Fruit fly (Drosophila melanogaster) whole organism: ENCODE results near the gene msk.

Experiments
- CG8478 ChIP-seq: fragments of >200 bp; optimal IDR thresholded peaks from 2 replicates; lab custom pipeline; 2018; ENCODE audit warnings: inconsistent platforms
- Dll ChIP-seq: fragments of >200 bp; optimal IDR thresholded peaks from 2 replicates; lab custom pipeline; 2017
- EcR ChIP-seq, 2 experiments: fragments of >200 bp; optimal IDR thresholded peaks; 2 replicates each; lab custom pipeline; 2017; ENCODE audit warnings: missing biosample characterization in 2 of 2, missing genetic modification characterization in 2 of 2, missing genetic modification reagents in 2 of 2
- pan ChIP-seq: fragments of >200 bp; optimal IDR thresholded peaks from 2 replicates; lab custom pipeline; 2017
- psq ChIP-seq: fragments of >200 bp; optimal IDR thresholded peaks from 2 replicates; lab custom pipeline; 2017
- usp ChIP-seq: fragments of >200 bp; optimal IDR thresholded peaks from 2 replicates; lab custom pipeline; 2017; ENCODE audit warnings: missing biosample characterization, missing genetic modification characterization, mixed read lengths

Gene msk

dm6 chr3L:8077207-8077606, 38.8 kb upstream of the msk start:
- TF ChIP-seq Dll (lab: Kevin White, UChicago) (no peak), EcR (GFP tag; optimal IDR thresholded peaks at IDR 0.05; lab: Kevin White, UChicago) (no peak), CG8478 (lab: Kevin White, UChicago) (no peak), psq (lab: Kevin White, UChicago) (no peak), usp (no peak), pan (lab: Kevin White, UChicago) (no peak)

DNA sequence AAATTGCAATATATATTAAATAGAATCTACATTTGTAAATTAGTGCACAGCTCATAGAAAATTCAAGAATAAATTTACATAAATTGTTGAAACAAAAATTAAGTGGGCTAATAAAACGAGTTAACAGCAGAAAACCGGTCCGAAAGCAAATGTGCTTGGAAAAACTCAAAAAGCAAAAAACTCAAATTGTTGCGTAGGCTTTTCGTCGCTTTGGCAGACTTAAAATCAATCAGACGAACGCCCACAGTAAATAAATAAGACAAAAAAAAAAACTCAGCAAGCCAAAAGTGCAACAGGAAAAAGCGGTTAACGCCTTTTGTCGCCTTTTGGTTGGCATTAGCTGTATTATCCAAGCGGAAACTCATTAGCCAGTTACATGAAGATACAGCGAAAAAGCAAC, 38.0 kb upstream of the msk start:
- no peak for TF ChIP-seq psq (lab: Kevin White, UChicago)
- TF ChIP-seq EcR (GFP tag; optimal IDR thresholded peaks at IDR 0.05; lab: Kevin White, UChicago), result no peak

DNA sequence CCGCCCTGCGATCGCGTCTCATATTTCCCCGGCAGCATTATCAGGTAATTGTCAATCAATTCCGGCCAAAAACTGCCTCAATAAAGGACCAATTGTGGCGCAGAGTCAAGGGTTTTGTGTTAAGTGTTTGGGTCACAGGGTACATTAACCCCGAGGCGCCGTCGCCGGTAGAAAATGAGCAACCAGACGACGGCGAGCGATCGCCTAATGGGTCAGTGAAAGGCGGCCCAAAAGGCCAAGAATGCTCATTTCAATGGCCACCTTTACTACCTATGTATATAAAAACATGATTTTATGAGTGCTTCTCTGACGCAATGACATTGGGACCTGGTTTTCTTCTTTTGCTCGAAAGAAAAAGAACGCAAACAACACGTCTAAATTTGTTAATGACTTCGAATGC, 36.4 kb upstream of the msk start:
- no peak for TF ChIP-seq psq (lab: Kevin White, UChicago)
- no peak for TF ChIP-seq pan (lab: Kevin White, UChicago)
- TF ChIP-seq CG8478 (lab: Kevin White, UChicago), result no peak
- TF ChIP-seq Dll (lab: Kevin White, UChicago), result no peak
- no peak for TF ChIP-seq usp
- no peak for TF ChIP-seq EcR (GFP tag; optimal IDR thresholded peaks at IDR 0.05; lab: Kevin White, UChicago)

DNA sequence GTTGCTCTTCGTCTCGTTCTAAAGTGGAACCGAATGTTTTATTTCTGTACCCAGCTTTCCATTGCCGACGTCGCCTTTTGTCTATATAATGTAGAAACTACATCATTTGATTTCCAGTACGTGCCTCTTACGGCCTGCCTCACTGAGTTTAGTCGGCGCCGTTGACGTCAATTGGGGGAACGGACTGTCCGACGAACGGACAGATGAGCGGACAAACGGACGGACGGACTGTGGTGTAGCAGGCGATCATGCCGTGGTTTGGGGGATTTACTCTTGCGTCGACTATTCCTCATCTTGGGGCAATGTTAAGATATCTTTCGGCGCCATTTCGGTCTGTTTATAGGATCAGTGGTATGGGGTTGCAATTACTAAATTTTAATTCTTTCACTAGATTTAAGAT, 35.2 kb upstream of the msk start:
- TF ChIP-seq psq (lab: Kevin White, UChicago) (no peak), usp (no peak), pan (lab: Kevin White, UChicago) (no peak), CG8478 (lab: Kevin White, UChicago) (no peak), Dll (lab: Kevin White, UChicago) (no peak), EcR (GFP tag; optimal IDR thresholded peaks at IDR 0.05; lab: Kevin White, UChicago) (no peak)

dm6 chr3L:8081822-8082221, 34.2 kb upstream of the msk start:
- TF ChIP-seq CG8478 (lab: Kevin White, UChicago), result no peak
- no peak for TF ChIP-seq EcR (GFP tag; optimal IDR thresholded peaks at IDR 0.05; lab: Kevin White, UChicago)
- TF ChIP-seq Dll (lab: Kevin White, UChicago), result no peak
- no peak for TF ChIP-seq psq (lab: Kevin White, UChicago)
- no peak for TF ChIP-seq pan (lab: Kevin White, UChicago)
- no peak for TF ChIP-seq usp

DNA sequence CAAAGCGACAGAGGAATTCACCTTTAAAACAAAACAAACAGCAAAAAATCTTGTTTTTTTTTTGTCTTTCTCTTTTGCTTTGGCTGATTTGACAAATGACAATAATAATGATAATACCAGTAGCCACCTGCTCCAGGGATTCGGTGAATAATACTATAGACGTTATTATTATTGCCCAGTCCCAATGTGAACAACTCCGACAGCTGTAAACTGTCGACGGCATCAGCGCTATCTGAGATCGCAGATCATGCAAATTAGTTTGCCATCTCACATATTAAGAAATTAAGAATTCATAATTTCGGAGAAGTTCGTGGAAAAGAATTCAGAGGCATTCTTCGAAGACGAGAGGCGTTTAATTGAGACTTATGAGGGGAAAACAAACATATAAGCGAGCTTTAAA, 29.8 kb upstream of the msk start:
- TF ChIP-seq Dll (lab: Kevin White, UChicago), result no peak

DNA sequence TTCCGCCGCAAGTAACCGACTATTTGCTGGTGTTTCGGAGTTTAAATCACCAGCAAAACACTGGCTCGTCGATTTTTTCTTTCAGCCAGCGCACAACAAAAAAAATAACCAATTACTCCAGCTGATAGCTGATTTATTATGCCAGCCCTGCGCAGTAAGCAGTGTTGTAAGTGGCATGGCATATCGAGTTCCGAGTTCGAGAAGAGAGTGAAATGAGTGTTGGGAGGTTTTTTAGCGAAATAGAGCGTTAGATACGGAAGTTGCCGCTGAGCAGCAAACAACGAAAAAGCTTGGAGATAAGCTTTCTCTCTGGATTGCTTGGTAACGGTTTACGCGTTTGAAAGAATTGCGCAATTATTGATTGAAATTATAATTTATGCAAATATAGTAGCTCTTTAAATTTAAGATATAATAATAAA, 24.3 kb upstream of the msk start, which contains the start of gene CG7565:
Gene CG7565 (minus strand): TSS at position 137 of the 419 bp plus-strand sequence.
- TF ChIP-seq CG8478 (lab: Kevin White, UChicago) (no peak), EcR (GFP tag; optimal IDR thresholded peaks at IDR 0.05; lab: Kevin White, UChicago) (no peak), usp (no peak), psq (lab: Kevin White, UChicago) (no peak), Dll (lab: Kevin White, UChicago) (no peak), pan (lab: Kevin White, UChicago) (no peak)

DNA sequence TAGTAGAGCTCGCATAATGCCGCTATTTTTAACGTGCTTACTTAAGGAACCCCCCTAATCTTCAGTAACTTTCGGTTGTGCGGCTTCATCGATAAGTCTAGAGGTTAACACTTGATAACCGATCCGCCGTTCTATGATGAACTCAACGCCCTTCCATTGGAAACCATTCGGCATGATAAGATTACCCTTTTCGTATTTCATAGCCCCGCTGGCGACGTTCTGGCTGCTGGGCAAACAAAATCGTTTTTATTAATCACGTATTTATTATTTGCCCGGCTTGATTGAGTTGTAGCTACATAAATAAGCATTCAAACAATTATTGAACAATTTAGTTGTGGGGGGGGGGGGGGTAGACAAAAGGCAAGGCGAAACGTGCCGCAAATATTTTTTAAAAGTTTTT, 22.4 kb upstream of the msk start:
- TF ChIP-seq EcR (GFP tag; optimal IDR thresholded peaks at IDR 0.05; lab: Kevin White, UChicago) (no peak), usp (no peak), CG8478 (lab: Kevin White, UChicago) (no peak), psq (lab: Kevin White, UChicago) (no peak), Dll (lab: Kevin White, UChicago) (no peak), pan (lab: Kevin White, UChicago) (no peak)

- TF ChIP-seq CG8478 (lab: Kevin White, UChicago), result no peak
- TF ChIP-seq Dll (lab: Kevin White, UChicago), result no peak
- no peak for TF ChIP-seq usp
Measured at dm6 chr3L:8094652-8095129, 21.3 kb upstream of the msk start.

dm6 chr3L:8096106-8096558, 19.8 kb upstream of the msk start:
- TF ChIP-seq Dll (lab: Kevin White, UChicago) (no peak), psq (lab: Kevin White, UChicago) (no peak), pan (lab: Kevin White, UChicago) (no peak), CG8478 (lab: Kevin White, UChicago) (no peak), EcR (GFP tag; optimal IDR thresholded peaks at IDR 0.05; lab: Kevin White, UChicago) (no peak)

dm6 chr3L:8097101-8097500, 18.9 kb upstream of the msk start:
- TF ChIP-seq usp (no peak), CG8478 (lab: Kevin White, UChicago) (no peak), EcR (GFP tag; optimal IDR thresholded peaks at IDR 0.05; lab: Kevin White, UChicago) (no peak), pan (lab: Kevin White, UChicago) (no peak), Dll (lab: Kevin White, UChicago) (no peak), psq (lab: Kevin White, UChicago) (no peak)

DNA sequence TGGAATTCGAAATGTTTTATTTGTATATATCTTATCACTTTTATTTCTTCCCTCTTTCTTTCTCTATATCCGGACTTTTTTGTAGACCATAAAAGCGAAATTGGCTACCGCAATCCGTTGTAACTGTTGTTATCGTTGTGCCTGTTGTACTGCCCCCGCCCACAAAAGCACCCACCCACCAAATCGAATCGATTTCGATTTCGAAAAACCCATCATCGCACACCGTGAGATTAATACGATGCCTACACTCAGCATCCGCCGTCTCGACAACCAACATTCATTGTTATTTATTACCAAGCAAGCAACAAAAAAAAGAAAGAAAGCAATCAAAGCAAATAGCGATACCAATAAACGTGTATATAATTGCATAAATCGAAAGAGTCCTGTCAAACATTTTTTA, 7.8 kb upstream of the msk start:
- no peak for TF ChIP-seq psq (lab: Kevin White, UChicago)
- TF ChIP-seq CG8478 (lab: Kevin White, UChicago), result no peak
- TF ChIP-seq Dll (lab: Kevin White, UChicago), result no peak
- TF ChIP-seq pan (lab: Kevin White, UChicago), result no peak
- TF ChIP-seq usp, result no peak
- TF ChIP-seq EcR (GFP tag; optimal IDR thresholded peaks at IDR 0.05; lab: Kevin White, UChicago), result no peak

DNA sequence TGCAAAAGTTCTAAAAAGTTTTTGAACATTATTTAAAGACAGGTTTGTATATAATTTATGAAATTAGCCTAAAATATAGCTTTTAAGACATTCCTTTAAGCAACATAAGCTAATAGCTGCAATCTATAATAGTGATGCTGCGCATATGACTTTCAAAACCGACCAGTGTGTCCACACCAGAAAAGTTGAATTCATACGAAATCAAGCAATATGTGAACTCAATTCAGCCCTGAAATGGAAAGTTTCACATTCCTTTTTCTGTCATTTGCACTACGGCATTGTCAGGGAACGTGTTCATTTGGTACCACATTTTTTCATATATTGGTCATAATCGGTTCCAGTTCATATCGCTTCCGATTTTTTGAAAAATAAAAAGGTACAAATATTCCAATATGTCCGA, 7.1 kb upstream of the msk start, which contains the start of gene fan:
Gene fan (plus strand): TSS at position 247 of the 400 bp plus-strand sequence.
- TF ChIP-seq usp (no peak), CG8478 (lab: Kevin White, UChicago) (no peak), psq (lab: Kevin White, UChicago) (no peak), EcR (GFP tag; optimal IDR thresholded peaks at IDR 0.05; lab: Kevin White, UChicago) (no peak), Dll (lab: Kevin White, UChicago) (no peak), pan (lab: Kevin White, UChicago) (no peak)
